Fruit fly (Drosophila melanogaster) whole organism, embryonic: ENCODE measurements around the gene CG11920.

Source experiments
- Abd-B ChIP-seq: fragments of 200-800 bp; sonication (Bioruptor generic); optimal IDR thresholded peaks from 2 replicates; lab custom pipeline; 2018; ENCODE audit warnings: missing biosample characterization, mild to moderate bottlenecking, missing genetic modification characterization, moderate library complexity
- Bteb2 ChIP-seq: fragments of 200-800 bp; sonication (Bioruptor generic); optimal IDR thresholded peaks from 2 replicates; lab custom pipeline; 2016; ENCODE audit warnings: missing biosample characterization, missing genetic modification characterization
- CG10462 ChIP-seq: fragments of 200-800 bp; sonication (Bioruptor generic); optimal IDR thresholded peaks from 2 replicates; lab custom pipeline; 2016; ENCODE audit warnings: missing biosample characterization, missing genetic modification characterization
- CG10959 ChIP-seq: fragments of 200-800 bp; sonication (Bioruptor generic); IDR thresholded peaks from 2 replicates; pipeline ENCODE4 v1.3.6; 2022; ENCODE audit warnings: missing biosample characterization, missing genetic modification characterization
- CG11456 ChIP-seq: fragments of 200-800 bp; sonication (Bioruptor generic); IDR thresholded peaks from 3 replicates; pipeline ENCODE4 v1.3.6; 2022; ENCODE audit warnings: missing biosample characterization, missing genetic modification characterization
- CG12071 ChIP-seq: fragments of 200-800 bp; sonication (Bioruptor generic); optimal IDR thresholded peaks from 3 replicates; lab custom pipeline; 2018; ENCODE audit warnings: missing biosample characterization, mild to moderate bottlenecking, missing genetic modification characterization
- CG14014 ChIP-seq: fragments of 200-800 bp; sonication (Bioruptor generic); IDR thresholded peaks from 2 replicates; pipeline ENCODE4 v1.3.6; 2022; ENCODE audit warnings: missing biosample characterization, missing genetic modification characterization
- CG14860 ChIP-seq: fragments of 200-800 bp; sonication (Bioruptor generic); IDR thresholded peaks from 3 replicates; pipeline ENCODE4 v1.3.6; 2022; ENCODE audit warnings: missing biosample characterization, missing genetic modification characterization; ENCODE audit not compliant: partially characterized antibody
- CG15269 ChIP-seq: fragments of 200-800 bp; sonication (Bioruptor generic); optimal IDR thresholded peaks from 2 replicates; lab custom pipeline; 2018; ENCODE audit warnings: missing biosample characterization, mild to moderate bottlenecking, missing genetic modification characterization, moderate library complexity
- CG1602 ChIP-seq: fragments of 200-800 bp; sonication (Bioruptor generic); optimal IDR thresholded peaks from 3 replicates; lab custom pipeline; 2016; ENCODE audit warnings: missing biosample characterization, missing genetic modification characterization
- CG17359 ChIP-seq: fragments of 200-800 bp; sonication (Bioruptor generic); optimal IDR thresholded peaks from 3 replicates; lab custom pipeline; 2018; ENCODE audit warnings: missing biosample characterization, mild to moderate bottlenecking, missing genetic modification characterization, moderate library complexity
- CG2889 ChIP-seq: fragments of 200-800 bp; sonication (Bioruptor generic); IDR thresholded peaks from 3 replicates; pipeline ENCODE4 v1.3.6; 2022; ENCODE audit warnings: missing biosample characterization, missing genetic modification characterization
- CG3407 ChIP-seq: fragments of 200-800 bp; sonication (Bioruptor generic); optimal IDR thresholded peaks from 2 replicates; lab custom pipeline; 2018; ENCODE audit warnings: missing biosample characterization, mild to moderate bottlenecking, missing genetic modification characterization
- CG6272 ChIP-seq: fragments of 200-800 bp; sonication (Bioruptor generic); IDR thresholded peaks from 2 replicates; pipeline ENCODE4 v1.3.6; 2022; ENCODE audit warnings: missing biosample characterization, missing genetic modification characterization
- CG6791 ChIP-seq: fragments of 200-800 bp; sonication (Bioruptor generic); IDR thresholded peaks from 3 replicates; pipeline ENCODE4 v1.3.6; 2022; ENCODE audit warnings: missing biosample characterization, missing genetic modification characterization; ENCODE audit not compliant: partially characterized antibody
- CG7357 ChIP-seq: fragments of 200-800 bp; sonication (Bioruptor generic); IDR thresholded peaks from 3 replicates; pipeline ENCODE4 v1.3.6; 2022; ENCODE audit warnings: missing biosample characterization, missing genetic modification characterization
- CG7928 ChIP-seq: fragments of 200-800 bp; sonication (Bioruptor generic); optimal IDR thresholded peaks from 2 replicates; lab custom pipeline; 2017; ENCODE audit warnings: missing biosample characterization, mild to moderate bottlenecking, missing genetic modification characterization
- CG9437 ChIP-seq: fragments of 200-800 bp; sonication (Bioruptor generic); optimal IDR thresholded peaks from 2 replicates; lab custom pipeline; 2018; ENCODE audit warnings: missing biosample characterization, mild to moderate bottlenecking, missing genetic modification characterization
- CkIIα-i1 ChIP-seq: fragments of 200-800 bp; sonication (Bioruptor generic); IDR thresholded peaks from 2 replicates; pipeline ENCODE4 v1.3.6; 2022; ENCODE audit warnings: missing biosample characterization, missing genetic modification characterization
- D19B ChIP-seq: fragments of 200-800 bp; sonication (Bioruptor generic); optimal IDR thresholded peaks from 2 replicates; lab custom pipeline; 2017; ENCODE audit warnings: missing biosample characterization, mild to moderate bottlenecking, missing genetic modification characterization
- Dbx ChIP-seq: fragments of 200-800 bp; sonication (Bioruptor generic); IDR thresholded peaks from 3 replicates; pipeline ENCODE4 v1.3.6; 2022; ENCODE audit warnings: missing biosample characterization, missing genetic modification characterization
- Doc2 ChIP-seq: fragments of 200-800 bp; sonication (Bioruptor generic); IDR thresholded peaks from 2 replicates; pipeline ENCODE4 v1.3.6; 2022; ENCODE audit warnings: missing biosample characterization, missing genetic modification characterization
- E2f1 ChIP-seq: fragments of 200-800 bp; sonication (Bioruptor generic); IDR thresholded peaks from 2 replicates; pipeline ENCODE4 v1.3.6; 2022; ENCODE audit warnings: missing biosample characterization, missing genetic modification characterization
- Fer1 ChIP-seq: fragments of 200-800 bp; sonication (Bioruptor generic); optimal IDR thresholded peaks from 2 replicates; lab custom pipeline; 2017; ENCODE audit warnings: missing biosample characterization, mild to moderate bottlenecking, missing genetic modification characterization
- Hmx ChIP-seq: fragments of 200-800 bp; sonication (Bioruptor generic); optimal IDR thresholded peaks from 2 replicates; lab custom pipeline; 2016; ENCODE audit warnings: missing biosample characterization, missing genetic modification characterization
- NFAT ChIP-seq: fragments of 200-800 bp; sonication (Bioruptor generic); IDR thresholded peaks from 2 replicates; pipeline ENCODE4 v1.3.6; 2022; ENCODE audit warnings: missing biosample characterization, missing genetic modification characterization
- Nf-YB ChIP-seq: fragments of 200-800 bp; sonication (Bioruptor generic); optimal IDR thresholded peaks from 3 replicates; lab custom pipeline; 2019; ENCODE audit warnings: missing biosample characterization, mild to moderate bottlenecking, missing genetic modification characterization, moderate library complexity
- Pdp1 ChIP-seq, 2 experiments: fragments of 200-800 bp; sonication (Bioruptor generic); optimal IDR thresholded peaks; 3 replicates each; lab custom pipeline; 2016; ENCODE audit warnings: missing biosample characterization in 2 of 2, missing genetic modification characterization in 2 of 2, mild to moderate bottlenecking in 1 of 2, moderate library complexity in 1 of 2
- Ptx1 ChIP-seq: fragments of 200-800 bp; sonication (Bioruptor generic); IDR thresholded peaks from 2 replicates; pipeline ENCODE4 v1.3.6; 2022; ENCODE audit warnings: missing biosample characterization, missing genetic modification characterization
- Side ChIP-seq: fragments of 200-800 bp; sonication (Bioruptor generic); optimal IDR thresholded peaks from 2 replicates; lab custom pipeline; 2016; ENCODE audit warnings: missing biosample characterization, missing genetic modification characterization
- Spps ChIP-seq: fragments of 200-800 bp; sonication (Bioruptor generic); optimal IDR thresholded peaks from 2 replicates; lab custom pipeline; 2018; ENCODE audit warnings: missing biosample characterization, mild to moderate bottlenecking, missing genetic modification characterization
- Ssrp ChIP-seq: fragments of 200-800 bp; sonication (Bioruptor generic); optimal IDR thresholded peaks from 2 replicates; lab custom pipeline; 2018; ENCODE audit warnings: missing biosample characterization, mild to moderate bottlenecking, missing genetic modification characterization, moderate library complexity
- bigmax ChIP-seq: fragments of 200-800 bp; sonication (Bioruptor generic); optimal IDR thresholded peaks from 2 replicates; lab custom pipeline; 2018; ENCODE audit warnings: missing biosample characterization, mild to moderate bottlenecking, missing genetic modification characterization
- btn ChIP-seq: fragments of 200-800 bp; sonication (Bioruptor generic); optimal IDR thresholded peaks from 2 replicates; lab custom pipeline; 2016; ENCODE audit warnings: missing biosample characterization, missing genetic modification characterization
- da ChIP-seq: fragments of 200-800 bp; sonication (Bioruptor generic); optimal IDR thresholded peaks from 2 replicates; lab custom pipeline; 2016; ENCODE audit warnings: missing biosample characterization, missing genetic modification characterization
- emc ChIP-seq: fragments of 200-800 bp; sonication (Bioruptor generic); optimal IDR thresholded peaks from 2 replicates; lab custom pipeline; 2016; ENCODE audit warnings: missing biosample characterization, missing genetic modification characterization
- exex ChIP-seq: fragments of 200-800 bp; sonication (Bioruptor generic); optimal IDR thresholded peaks from 4 replicates; lab custom pipeline; 2018; ENCODE audit warnings: missing biosample characterization, mild to moderate bottlenecking, missing genetic modification characterization, moderate library complexity
- grn ChIP-seq: fragments of 200-800 bp; sonication (Bioruptor generic); optimal IDR thresholded peaks from 3 replicates; lab custom pipeline; 2017; ENCODE audit warnings: missing biosample characterization, missing genetic modification characterization
- mld ChIP-seq: fragments of 200-800 bp; sonication (Bioruptor generic); IDR thresholded peaks from 3 replicates; pipeline ENCODE4 v1.3.6; 2022; ENCODE audit warnings: missing biosample characterization, missing genetic modification characterization; ENCODE audit not compliant: partially characterized antibody
- pan ChIP-seq, 4 experiments: fragments of >200 bp in 3 of 4; fragments of 200-800 bp in 1 of 4; sonication (Bioruptor generic) in 1 of 4; optimal IDR thresholded peaks in 3 of 4; IDR thresholded peaks in 1 of 4; 2 replicates each; pipeline versions ENCODE4 v1.3.6 to Lab custom; 2017 to 2022; ENCODE audit warnings: missing biosample characterization in 2 of 4, missing genetic modification characterization in 2 of 4, mixed read lengths in 1 of 4
- salm ChIP-seq: fragments of 200-800 bp; sonication (Bioruptor generic); optimal IDR thresholded peaks from 2 replicates; lab custom pipeline; 2018; ENCODE audit warnings: missing biosample characterization, mild to moderate bottlenecking, missing genetic modification characterization
- sens-2 ChIP-seq: fragments of 200-800 bp; sonication (Bioruptor generic); IDR thresholded peaks from 2 replicates; pipeline ENCODE4 v1.3.6; 2022; ENCODE audit warnings: missing biosample characterization, missing genetic modification characterization
- sna ChIP-seq: fragments of 200-800 bp; sonication (Bioruptor generic); IDR thresholded peaks from 2 replicates; pipeline ENCODE4 v1.3.6; 2022; ENCODE audit warnings: missing biosample characterization, missing genetic modification characterization; ENCODE audit not compliant: partially characterized antibody
- trem ChIP-seq: fragments of 200-800 bp; optimal IDR thresholded peaks from 3 replicates; lab custom pipeline; 2019; ENCODE audit warnings: missing biosample characterization, mild to moderate bottlenecking, missing genetic modification characterization, moderate library complexity
- ttk ChIP-seq: fragments of 200-800 bp; sonication (Bioruptor generic); IDR thresholded peaks from 2 replicates; pipeline ENCODE4 v2.1.2; 2022; ENCODE audit warnings: missing biosample characterization, missing genetic modification characterization
- usp ChIP-seq: fragments of >200 bp; optimal IDR thresholded peaks from 2 replicates; lab custom pipeline; 2017; ENCODE audit warnings: missing biosample characterization, missing genetic modification characterization
- vfl ChIP-seq: fragments of 200-800 bp; sonication (Bioruptor generic); optimal IDR thresholded peaks from 2 replicates; lab custom pipeline; 2016; ENCODE audit warnings: missing biosample characterization, missing genetic modification characterization
- wek ChIP-seq: fragments of 200-800 bp; sonication (Bioruptor generic); optimal IDR thresholded peaks from 3 replicates; lab custom pipeline; 2018; ENCODE audit warnings: missing biosample characterization, mild to moderate bottlenecking, missing genetic modification characterization, moderate library complexity
- zen ChIP-seq: fragments of 200-800 bp; sonication (Bioruptor generic); optimal IDR thresholded peaks from 3 replicates; lab custom pipeline; 2018; ENCODE audit warnings: missing biosample characterization, mild to moderate bottlenecking, missing genetic modification characterization, moderate library complexity

The CG11920 gene

dm6 chr3R:25024895-25025557, 49.7 kb upstream of the CG11920 start, which contains the start of the genes EMC6 and Hr96 (continued):
- TF ChIP-seq Abd-B (GFP tag; lab: Kevin White, UChicago) (peak; percentile 89), mld (GFP tag; lab: Robert Waterston, UW) (peak; percentile 59; the same call in 2 of the 3 replicates), trem (tag; lab: Kevin White, UChicago) (peak; percentile 94), CG7357 (GFP tag; lab: Robert Waterston, UW) (peak; percentile 82), CG6272 (GFP tag; lab: Robert Waterston, UW) (peak; percentile 91), CG1602 (GFP tag; lab: Kevin White, UChicago) (peak; percentile 93), CG15269 (peak; percentile 94), usp (GFP tag; lab: Kevin White, UChicago) (no peak), CG14860 (GFP tag; lab: Robert Waterston, UW) (peak; percentile 64), CG3407 (GFP tag; lab: Kevin White, UChicago) (peak; percentile 70), CG6791 (GFP tag; lab: Robert Waterston, UW) (peak; percentile 70), Bteb2 (peak; percentile 93), Ptx1 (GFP tag; lab: Robert Waterston, UW) (peak; percentile 95), CG7928 (GFP tag; lab: Kevin White, UChicago) (peak; percentile 68), emc (GFP tag; lab: Kevin White, UChicago) (peak; percentile 82), Hmx (GFP tag; lab: Kevin White, UChicago) (peak; percentile 75), pan (optimal IDR thresholded peaks at IDR 0.05; lab: Kevin White, UChicago) (no peak), pan (GFP tag; optimal IDR thresholded peaks at IDR 0.05 in 1 of 2, IDR thresholded peaks at IDR 0.05 in 1 of 2) (peak in 1 of 2 experiments; percentile 94), Side (GFP tag; lab: Kevin White, UChicago) (peak; percentile 92), grn (GFP tag; lab: Kevin White, UChicago) (peak; percentile 78), E2f1 (GFP tag; lab: Robert Waterston, UW) (peak; percentile 91), Spps (tag; lab: Kevin White, UChicago) (peak; percentile 83), exex (tag; lab: Kevin White, UChicago) (peak; percentile 85), vfl (GFP tag; lab: Kevin White, UChicago) (peak; percentile 94), CG11456 (GFP tag; lab: Robert Waterston, UW) (peak; percentile 97), salm (tag; lab: Kevin White, UChicago) (peak; percentile 84), sens-2 (GFP tag; lab: Robert Waterston, UW) (peak; percentile 96), CG9437 (GFP tag; lab: Kevin White, UChicago) (peak; percentile 71), CkIIα-i1 (peak; percentile 45; the same call in 1 of the 2 replicates), CG12071 (GFP tag; lab: Kevin White, UChicago) (peak; percentile 88), D19B (GFP tag; lab: Kevin White, UChicago) (peak; percentile 81), Fer1 (GFP tag; lab: Kevin White, UChicago) (peak; percentile 94), CG2889 (GFP tag; lab: Robert Waterston, UW) (peak; percentile 85), CG17359 (tag; lab: Kevin White, UChicago) (peak; percentile 93), CG14014 (GFP tag; lab: Robert Waterston, UW) (peak; percentile 94), CG10462 (GFP tag; lab: Kevin White, UChicago) (peak; percentile 88), Ssrp (tag; lab: Kevin White, UChicago) (peak; percentile 91), da (peak; percentile 60), Doc2 (peak; percentile 61; the same call in 1 of the 2 replicates), Pdp1 (GFP tag; optimal IDR thresholded peaks at IDR 0.05; lab: Kevin White, UChicago) (peak; percentile 93 to 94), CG10959 (GFP tag; lab: Robert Waterston, UW) (peak; percentile 87), ttk (peak; percentile 93), sna (GFP tag; lab: Robert Waterston, UW) (peak; percentile 75; the same call in 1 of the 2 replicates), Dbx (GFP tag; lab: Robert Waterston, UW) (peak; percentile 96), wek (GFP tag; lab: Kevin White, UChicago) (peak; percentile 76), Nf-YB (peak; percentile 81), bigmax (GFP tag; lab: Kevin White, UChicago) (peak; percentile 30), btn (peak; percentile 81), zen (tag; lab: Kevin White, UChicago) (peak; percentile 94), NFAT (peak; percentile 97)
